Fruit fly (Drosophila melanogaster): ENCODE measurements around the gene CG32643.
A peak's percentile ranks its signal among the peaks of the same experiment; 100 is the strongest.

Gene CG32643

dm6 chrX:13023777-13024176 lies 39.5 kb downstream of the CG32643 start (continued):
- no peak for TF ChIP-seq CG10274 (GFP tag; optimal IDR thresholded peaks at IDR 0.05)
- TF ChIP-seq stwl (tag; optimal IDR thresholded peaks at IDR 0.05): no peak
- no peak for TF ChIP-seq CG9797 (GFP tag; optimal IDR thresholded peaks at IDR 0.05)
- TF ChIP-seq sens (GFP tag): peak; percentile 74
- TF ChIP-seq Dref (GFP tag; IDR thresholded peaks at IDR 0.05): no peak
- TF ChIP-seq bcd (GFP tag; optimal IDR thresholded peaks at IDR 0.05): no peak
- no peak for TF ChIP-seq NfI (GFP tag; optimal IDR thresholded peaks at IDR 0.05)
- no peak for TF ChIP-seq grau (tag; optimal IDR thresholded peaks at IDR 0.05)
- no peak for TF ChIP-seq Xrp1 (GFP tag; IDR thresholded peaks at IDR 0.05)
- TF ChIP-seq Stat92E (GFP tag; optimal IDR thresholded peaks at IDR 0.05): no peak
- peak; percentile 47 for TF ChIP-seq CG3281 (GFP tag; optimal IDR thresholded peaks at IDR 0.05)
- no peak for TF ChIP-seq Awh (GFP tag; IDR thresholded peaks at IDR 0.05)
- no peak for TF ChIP-seq Mes4 (GFP tag; optimal IDR thresholded peaks at IDR 0.05)
- no peak for TF ChIP-seq CG10959 (GFP tag; IDR thresholded peaks at IDR 0.05)
- TF ChIP-seq eyg (GFP tag; optimal IDR thresholded peaks at IDR 0.05): no peak
- no peak for TF ChIP-seq MESR4 (GFP tag; optimal IDR thresholded peaks at IDR 0.05)
- TF ChIP-seq CG14710 (tag; optimal IDR thresholded peaks at IDR 0.05): no peak
- TF ChIP-seq Hmx (GFP tag; optimal IDR thresholded peaks at IDR 0.05): no peak
- TF ChIP-seq CG8388 (GFP tag; optimal IDR thresholded peaks at IDR 0.05): no peak
- TF ChIP-seq CG3407 (GFP tag; optimal IDR thresholded peaks at IDR 0.05): no peak
- TF ChIP-seq nmo (GFP tag; optimal IDR thresholded peaks at IDR 0.05): no peak
- TF ChIP-seq Jarid2 (GFP tag; optimal IDR thresholded peaks at IDR 0.05): no peak
- TF ChIP-seq jumu (GFP tag; optimal IDR thresholded peaks at IDR 0.05): no peak
- peak; percentile 38 for TF ChIP-seq CG13624 (GFP tag; optimal IDR thresholded peaks at IDR 0.05)
- TF ChIP-seq Neu2 (GFP tag; optimal IDR thresholded peaks at IDR 0.05; ENCODE audit: borderline replicate concordance): no peak
- no peak for TF ChIP-seq otp (GFP tag; IDR thresholded peaks at IDR 0.05)
- TF ChIP-seq CG33213 (GFP tag; optimal IDR thresholded peaks at IDR 0.05): no peak
- no peak for TF ChIP-seq nerfin-1 (tag; optimal IDR thresholded peaks at IDR 0.05)
- no peak for TF ChIP-seq amos (GFP tag; IDR thresholded peaks at IDR 0.05; ENCODE audit: partially characterized antibody)
- no peak for TF ChIP-seq CG5953 (GFP tag; IDR thresholded peaks at IDR 0.05)
- no peak for TF ChIP-seq CG7357 (GFP tag; IDR thresholded peaks at IDR 0.05)
- no peak for TF ChIP-seq sqz (GFP tag; optimal IDR thresholded peaks at IDR 0.05)
- no peak for TF ChIP-seq bbx (GFP tag; IDR thresholded peaks at IDR 0.05; ENCODE audit: partially characterized antibody)
- TF ChIP-seq CG2129 (GFP tag; IDR thresholded peaks at IDR 0.05; ENCODE audit: partially characterized antibody): no peak
- TF ChIP-seq slbo (GFP tag; IDR thresholded peaks at IDR 0.05): peak; percentile 60
- no peak for TF ChIP-seq mld (GFP tag; IDR thresholded peaks at IDR 0.05; ENCODE audit: partially characterized antibody)
- TF ChIP-seq Dip3 (GFP tag; optimal IDR thresholded peaks at IDR 0.05): no peak
- no peak for TF ChIP-seq Dek (tag; optimal IDR thresholded peaks at IDR 0.05)
- no peak for TF ChIP-seq chinmo (GFP tag; IDR thresholded peaks at IDR 0.05; ENCODE audit: partially characterized antibody)
- TF ChIP-seq Sin3A (optimal IDR thresholded peaks at IDR 0.05): no peak
- TF ChIP-seq CG18619 (GFP tag; optimal IDR thresholded peaks at IDR 0.05): no peak
- TF ChIP-seq C15 (GFP tag; IDR thresholded peaks at IDR 0.05): no peak
- no peak for TF ChIP-seq kay (GFP tag; optimal IDR thresholded peaks at IDR 0.05)
- no peak for TF ChIP-seq CG10565 (GFP tag; optimal IDR thresholded peaks at IDR 0.05)
- no peak for TF ChIP-seq luna (GFP tag; optimal IDR thresholded peaks at IDR 0.05)
- TF ChIP-seq pho (GFP tag; optimal IDR thresholded peaks at IDR 0.05): no peak
- no peak for TF ChIP-seq CG8290 (GFP tag; optimal IDR thresholded peaks at IDR 0.05)
- TF ChIP-seq CG8290 (tag; optimal IDR thresholded peaks at IDR 0.05): peak in 1 of 2 experiments; percentile 54
- TF ChIP-seq CG3726 (GFP tag; IDR thresholded peaks at IDR 0.05): no peak
- no peak for TF ChIP-seq usp (GFP tag; optimal IDR thresholded peaks at IDR 0.05)
- TF ChIP-seq Dll (GFP tag; IDR thresholded peaks at IDR 0.05; ENCODE audit: partially characterized antibody): no peak
- peak; percentile 12 for TF ChIP-seq org-1 (GFP tag; optimal IDR thresholded peaks at IDR 0.05)

Measured in whole organism, embryonic.